Worm (Caenorhabditis elegans): Measurements from ENCODE around the gene xbx-6.

xbx-6 gene

ce11 chrV:9752918-9753317 is 50.1 kb downstream of the xbx-6 start, which contains the start of gene F58E6.6:
Gene F58E6.6 (minus strand): TSS chrV:9753018.
- TF ChIP-seq nhr-23 (tag; optimal IDR thresholded peaks at IDR 0.05) (no peak), nhr-28 (tag; optimal IDR thresholded peaks at IDR 0.05) (no peak), hmg-11 (tag; optimal IDR thresholded peaks at IDR 0.05) (no peak), egl-27 (tag; optimal IDR thresholded peaks at IDR 0.05) (no peak), daf-12 (tag; optimal IDR thresholded peaks at IDR 0.05) (no peak), ceh-16 (tag; optimal IDR thresholded peaks at IDR 0.05) (no peak), R02D3.7 (tag; optimal IDR thresholded peaks at IDR 0.05) (no peak), ZK546.5 (tag; optimal IDR thresholded peaks at IDR 0.05) (no peak)

ce11 chrV:9753554-9753953 is 50.7 kb downstream of the xbx-6 start:
- TF ChIP-seq egl-5 (tag; optimal IDR thresholded peaks at IDR 0.05) (no peak), eor-1 (tag; optimal IDR thresholded peaks at IDR 0.05) (no peak), egl-27 (tag; optimal IDR thresholded peaks at IDR 0.05) (no peak), nhr-12 (tag; optimal IDR thresholded peaks at IDR 0.05) (no peak), ZK546.5 (tag; optimal IDR thresholded peaks at IDR 0.05) (no peak), zag-1 (tag; optimal IDR thresholded peaks at IDR 0.05) (no peak), nhr-67 (tag; optimal IDR thresholded peaks at IDR 0.05) (no peak), ceh-82 (tag; optimal IDR thresholded peaks at IDR 0.05) (no peak), mdl-1 (tag; optimal IDR thresholded peaks at IDR 0.05) (no peak)

ce11 chrV:9754459-9754858 is 51.6 kb downstream of the xbx-6 start, which contains the start of gene F58E6.5:
Gene F58E6.5 (minus strand): TSS chrV:9754559.
- TF ChIP-seq elt-3 (tag; optimal IDR thresholded peaks at IDR 0.05) (no peak), nfya-1 (tag; optimal IDR thresholded peaks at IDR 0.05; ENCODE audit: insufficient read depth) (no peak), egl-27 (tag; optimal IDR thresholded peaks at IDR 0.05) (no peak), nhr-76 (tag; optimal IDR thresholded peaks at IDR 0.05) (no peak), nhr-43 (tag; optimal IDR thresholded peaks at IDR 0.05; ENCODE audit: poor library complexity, severe bottlenecking) (no peak), jun-1 (tag; optimal IDR thresholded peaks at IDR 0.05) (no peak), skn-1 (tag; optimal IDR thresholded peaks at IDR 0.05) (no peak), nhr-28 (tag; optimal IDR thresholded peaks at IDR 0.05) (no peak), eor-1 (tag; optimal IDR thresholded peaks at IDR 0.05) (no peak), unc-39 (tag; optimal IDR thresholded peaks at IDR 0.05) (no peak), ceh-82 (tag; optimal IDR thresholded peaks at IDR 0.05) (no peak), daf-12 (tag; optimal IDR thresholded peaks at IDR 0.05) (no peak), nhr-237 (tag; optimal IDR thresholded peaks at IDR 0.05) (no peak), ztf-4 (tag; optimal IDR thresholded peaks at IDR 0.05) (no peak), lsy-12 (tag; optimal IDR thresholded peaks at IDR 0.05) (no peak), nhr-11 (tag; optimal IDR thresholded peaks at IDR 0.05) (no peak), zag-1 (tag; optimal IDR thresholded peaks at IDR 0.05) (no peak)

ce11 chrV:9755725-9756124 is 52.9 kb downstream of the xbx-6 start, which contains the start of gene F58E6.8:
Gene F58E6.8 (minus strand): TSS chrV:9755825.
- TF ChIP-seq jun-1 (tag; optimal IDR thresholded peaks at IDR 0.05): no peak
- TF ChIP-seq aly-2 (tag; optimal IDR thresholded peaks at IDR 0.05): no peak
- no peak for TF ChIP-seq egl-5 (tag; optimal IDR thresholded peaks at IDR 0.05)
- TF ChIP-seq ceh-9 (tag; optimal IDR thresholded peaks at IDR 0.05): no peak
- TF ChIP-seq nhr-237 (tag; optimal IDR thresholded peaks at IDR 0.05): no peak
- TF ChIP-seq nhr-25 (tag; optimal IDR thresholded peaks at IDR 0.05): no peak
- no peak for TF ChIP-seq nfya-1 (tag; optimal IDR thresholded peaks at IDR 0.05; ENCODE audit: insufficient read depth)

- TF ChIP-seq egl-27 (tag; optimal IDR thresholded peaks at IDR 0.05) (no peak), ceh-16 (tag; optimal IDR thresholded peaks at IDR 0.05) (no peak), nhr-77 (tag; optimal IDR thresholded peaks at IDR 0.05) (no peak), lin-15B (tag; optimal IDR thresholded peaks at IDR 0.05) (no peak), tbx-2 (tag; optimal IDR thresholded peaks at IDR 0.05) (no peak), elt-2 (tag; optimal IDR thresholded peaks at IDR 0.05) (peak; percentile 85), aly-2 (tag; optimal IDR thresholded peaks at IDR 0.05) (no peak), nhr-23 (tag; optimal IDR thresholded peaks at IDR 0.05) (no peak)
Measured at ce11 chrV:9756242-9756641, 53.4 kb downstream of the xbx-6 start, which contains the start of gene hrg-3. Gene hrg-3 (plus strand): TSS chrV:9756468.
